Worm (Caenorhabditis elegans): Measurements from ENCODE around the gene Y39A1A.9.

Gene Y39A1A.9

ce11 chrIII:10657661-10658060, 24.4 kb upstream of the Y39A1A.9 start:
- TF ChIP-seq skn-1 (tag; optimal IDR thresholded peaks at IDR 0.05) (no peak), nhr-237 (tag; optimal IDR thresholded peaks at IDR 0.05) (no peak), elt-1 (tag; optimal IDR thresholded peaks at IDR 0.05) (no peak), elt-3 (tag; optimal IDR thresholded peaks at IDR 0.05) (no peak), dmd-4 (tag; optimal IDR thresholded peaks at IDR 0.05) (no peak), nhr-21 (tag; optimal IDR thresholded peaks at IDR 0.05) (no peak), lsy-2 (tag; optimal IDR thresholded peaks at IDR 0.05) (no peak), fos-1 (tag; optimal IDR thresholded peaks at IDR 0.05) (no peak), gmeb-1 (tag; optimal IDR thresholded peaks at IDR 0.05) (no peak), sma-3 (GFP tag; optimal IDR thresholded peaks at IDR 0.05) (no peak), nhr-77 (tag; optimal IDR thresholded peaks at IDR 0.05) (no peak), egl-27 (tag; optimal IDR thresholded peaks at IDR 0.05) (no peak)

ce11 chrIII:10656069-10656468, 22.8 kb upstream of the Y39A1A.9 start:
- TF ChIP-seq mdl-1 (tag; optimal IDR thresholded peaks at IDR 0.05): no peak
- no peak for TF ChIP-seq aly-2 (tag; optimal IDR thresholded peaks at IDR 0.05)
- TF ChIP-seq sma-3 (GFP tag; optimal IDR thresholded peaks at IDR 0.05): no peak

ce11 chrIII:10654718-10655117, 21.4 kb upstream of the Y39A1A.9 start, which contains the start of gene cnt-2:
Gene cnt-2 (plus strand): TSS chrIII:10655018.
- TF ChIP-seq unc-62 (GFP tag; optimal IDR thresholded peaks at IDR 0.05) (no peak), alr-1 (tag; optimal IDR thresholded peaks at IDR 0.05) (no peak), peb-1 (tag; optimal IDR thresholded peaks at IDR 0.05) (no peak), C34F6.9 (tag; optimal IDR thresholded peaks at IDR 0.05) (no peak), R02D3.7 (tag; optimal IDR thresholded peaks at IDR 0.05) (no peak), ztf-1 (GFP tag; conservative IDR thresholded peaks at IDR 0.05) (no peak), ceh-82 (tag; optimal IDR thresholded peaks at IDR 0.05) (no peak), mdl-1 (tag; optimal IDR thresholded peaks at IDR 0.05) (no peak), unc-39 (tag; optimal IDR thresholded peaks at IDR 0.05) (no peak), nhr-12 (tag; optimal IDR thresholded peaks at IDR 0.05) (no peak), nhr-25 (tag; optimal IDR thresholded peaks at IDR 0.05) (no peak), sma-9 (GFP tag; optimal IDR thresholded peaks at IDR 0.05) (no peak), sma-9 (tag; optimal IDR thresholded peaks at IDR 0.05) (no peak), ztf-4 (tag; optimal IDR thresholded peaks at IDR 0.05) (no peak), nhr-23 (tag; optimal IDR thresholded peaks at IDR 0.05) (no peak), lsy-2 (tag; optimal IDR thresholded peaks at IDR 0.05) (no peak), egl-27 (tag; optimal IDR thresholded peaks at IDR 0.05) (no peak), skn-1 (tag; optimal IDR thresholded peaks at IDR 0.05) (no peak)

ce11 chrIII:10653479-10653878, 20.2 kb upstream of the Y39A1A.9 start:
- TF ChIP-seq ztf-4 (tag; optimal IDR thresholded peaks at IDR 0.05) (no peak), snpc-4 (tag; optimal IDR thresholded peaks at IDR 0.05) (no peak), nhr-10 (tag; optimal IDR thresholded peaks at IDR 0.05) (no peak), nhr-237 (tag; optimal IDR thresholded peaks at IDR 0.05) (no peak), aly-2 (tag; optimal IDR thresholded peaks at IDR 0.05) (no peak), egl-27 (tag; optimal IDR thresholded peaks at IDR 0.05) (no peak), sem-4 (tag; optimal IDR thresholded peaks at IDR 0.05) (no peak), ama-1 (optimal IDR thresholded peaks at IDR 0.05) (no peak), nhr-21 (tag; optimal IDR thresholded peaks at IDR 0.05) (no peak), zag-1 (tag; optimal IDR thresholded peaks at IDR 0.05) (no peak)

ce11 chrIII:10652833-10653232, 19.5 kb upstream of the Y39A1A.9 start:
- TF ChIP-seq lin-11 (tag; optimal IDR thresholded peaks at IDR 0.05) (no peak), sma-3 (GFP tag; optimal IDR thresholded peaks at IDR 0.05) (no peak), peb-1 (tag; optimal IDR thresholded peaks at IDR 0.05) (no peak), mbf-1 (tag; optimal IDR thresholded peaks at IDR 0.05) (no peak), nhr-6 (tag; optimal IDR thresholded peaks at IDR 0.05) (no peak), nhr-77 (tag; optimal IDR thresholded peaks at IDR 0.05) (no peak), ztf-1 (GFP tag; conservative IDR thresholded peaks at IDR 0.05) (no peak), elt-1 (tag; optimal IDR thresholded peaks at IDR 0.05) (no peak), F13H6.1 (tag; optimal IDR thresholded peaks at IDR 0.05) (no peak), skn-1 (tag; optimal IDR thresholded peaks at IDR 0.05) (no peak)
